Worm (Caenorhabditis elegans): Measurements from ENCODE around the gene ZK430.5.

- TF ChIP-seq him-1 (tag; optimal IDR thresholded peaks at IDR 0.05) (no peak), dao-5 (tag; optimal IDR thresholded peaks at IDR 0.05) (no peak), W03F9.2 (tag; optimal IDR thresholded peaks at IDR 0.05) (no peak)
Measured at ce11 chrII:4460851-4461250, 55.4 kb downstream of the ZK430.5 start, which contains the start of the genes T12C9.7 and vps-18.
